Worm (Caenorhabditis elegans) whole organism, late embryonic: Measurements from ENCODE around the gene smc-5.
A peak's percentile ranks its signal among the peaks of the same experiment; 100 is the strongest.
"Not testable (repeated sequence)": the region's sequence is repeated elsewhere in the genome, so short reads cannot be mapped to it uniquely, and the experiment has no call there.

Experiments
- Y22D7AL.16 ChIP-seq: sonication (generic microtip); optimal IDR thresholded peaks from 2 replicates; lab custom pipeline; 2016; ENCODE audit warnings: missing genetic modification characterization, missing compliant biosample characterization
- ahr-1 ChIP-seq: sonication (generic microtip); optimal IDR thresholded peaks from 2 replicates; lab custom pipeline; 2016; ENCODE audit warnings: missing genetic modification characterization, missing compliant biosample characterization
- ceh-14 ChIP-seq: sonication (generic microtip); optimal IDR thresholded peaks from 2 replicates; lab custom pipeline; 2016; ENCODE audit warnings: missing genotype, missing genetic modification characterization, missing compliant biosample characterization
- ceh-18 ChIP-seq: sonication (generic microtip); optimal IDR thresholded peaks from 2 replicates; lab custom pipeline; 2016; ENCODE audit warnings: missing genetic modification characterization, missing compliant biosample characterization
- ceh-22 ChIP-seq: sonication (generic microtip); optimal IDR thresholded peaks from 2 replicates; lab custom pipeline; 2017; ENCODE audit warnings: missing biosample characterization, missing genetic modification characterization
- ceh-31 ChIP-seq: sonication (generic microtip); optimal IDR thresholded peaks from 2 replicates; lab custom pipeline; 2016; ENCODE audit warnings: missing genetic modification characterization, missing compliant biosample characterization
- ceh-45 ChIP-seq: fragments of 200-800 bp; sonication (Bioruptor generic); IDR thresholded peaks from 2 replicates; pipeline ENCODE4 v1.3.6; 2022; ENCODE audit warnings: missing genetic modification reagents, missing genetic modification characterization, missing compliant biosample characterization
- ceh-48 ChIP-seq: sonication (generic microtip); optimal IDR thresholded peaks from 2 replicates; lab custom pipeline; 2016; ENCODE audit warnings: missing genetic modification characterization, inconsistent platforms, missing compliant biosample characterization
- ceh-6 ChIP-seq: fragments of 200-800 bp; sonication (Bioruptor generic); optimal IDR thresholded peaks from 2 replicates; lab custom pipeline; 2018; ENCODE audit warnings: mild to moderate bottlenecking, missing genetic modification characterization, missing compliant biosample characterization
- ets-4 ChIP-seq: sonication (generic microtip); optimal IDR thresholded peaks from 2 replicates; lab custom pipeline; 2016; ENCODE audit warnings: missing genetic modification characterization, missing compliant biosample characterization
- gmeb-2 ChIP-seq: sonication (generic microtip); optimal IDR thresholded peaks from 2 replicates; lab custom pipeline; 2016; ENCODE audit warnings: missing genetic modification characterization, inconsistent platforms, missing compliant biosample characterization
- hlh-13 ChIP-seq: fragments of 200-800 bp; sonication (Bioruptor generic); optimal IDR thresholded peaks from 2 replicates; lab custom pipeline; 2018; ENCODE audit warnings: mild to moderate bottlenecking, missing genetic modification characterization, missing compliant biosample characterization
- hlh-30 ChIP-seq: sonication (generic microtip); optimal IDR thresholded peaks from 2 replicates; lab custom pipeline; 2017; ENCODE audit warnings: antibody characterized with exemption, missing genetic modification characterization, missing compliant biosample characterization; ENCODE audit not compliant: insufficient read depth
- hlh-8 ChIP-seq: sonication (generic microtip); optimal IDR thresholded peaks from 2 replicates; lab custom pipeline; 2016; ENCODE audit warnings: missing genotype, missing genetic modification characterization, missing compliant biosample characterization
- lin-11 ChIP-seq: fragments of 200-800 bp; sonication (Bioruptor generic); optimal IDR thresholded peaks from 2 replicates; lab custom pipeline; 2018; ENCODE audit warnings: mild to moderate bottlenecking, missing genetic modification characterization, missing compliant biosample characterization
- nfya-1 ChIP-seq: sonication (generic microtip); optimal IDR thresholded peaks from 2 replicates; lab custom pipeline; 2017; ENCODE audit warnings: missing genetic modification characterization, mild to moderate bottlenecking, missing compliant biosample characterization, antibody characterized with exemption, moderate library complexity
- nhr-11 ChIP-seq: fragments of 150-350 bp; optimal IDR thresholded peaks from 2 replicates; lab custom pipeline; 2014; ENCODE audit warnings: missing biosample characterization, missing genetic modification characterization
- nhr-232 ChIP-seq: sonication (generic microtip); optimal IDR thresholded peaks from 2 replicates; lab custom pipeline; 2016; ENCODE audit warnings: missing genetic modification characterization, missing compliant biosample characterization
- pag-3 ChIP-seq: sonication (generic microtip); optimal IDR thresholded peaks from 2 replicates; lab custom pipeline; 2016; ENCODE audit warnings: missing compliant biosample characterization, missing genetic modification characterization, borderline replicate concordance
- pat-9 ChIP-seq: fragments of 200-800 bp; sonication (Bioruptor generic); optimal IDR thresholded peaks from 2 replicates; lab custom pipeline; 2018; ENCODE audit warnings: mild to moderate bottlenecking, missing genetic modification characterization, moderate library complexity, missing compliant biosample characterization
- pax-1 ChIP-seq: fragments of 150-350 bp; optimal IDR thresholded peaks from 2 replicates; lab custom pipeline; 2014; ENCODE audit warnings: missing biosample characterization, missing genetic modification characterization
- ref-2 ChIP-seq: sonication (generic microtip); optimal IDR thresholded peaks from 2 replicates; lab custom pipeline; 2016; ENCODE audit warnings: missing genetic modification characterization, missing compliant biosample characterization
- rnt-1 ChIP-seq: sonication (generic microtip); optimal IDR thresholded peaks from 2 replicates; lab custom pipeline; 2016; ENCODE audit warnings: missing genetic modification characterization, missing compliant biosample characterization
- sdc-2 ChIP-seq: sonication (generic microtip); optimal IDR thresholded peaks from 2 replicates; lab custom pipeline; 2016; ENCODE audit warnings: missing genotype, missing genetic modification characterization, missing compliant biosample characterization
- sox-2 ChIP-seq: fragments of 200-800 bp; sonication (Bioruptor generic); IDR thresholded peaks from 2 replicates; pipeline ENCODE4 v1.3.6; 2022; ENCODE audit warnings: missing genetic modification reagents, missing genetic modification characterization, missing compliant biosample characterization
- syd-9 ChIP-seq: sonication (generic microtip); optimal IDR thresholded peaks from 2 replicates; lab custom pipeline; 2016; ENCODE audit warnings: mild to moderate bottlenecking, missing genetic modification characterization, moderate library complexity, missing compliant biosample characterization
- tbx-2 ChIP-seq: sonication (generic microtip); optimal IDR thresholded peaks from 2 replicates; lab custom pipeline; 2016; ENCODE audit warnings: missing genetic modification characterization, missing compliant biosample characterization
- unc-3 ChIP-seq, 2 experiments: fragments of 200-800 bp in 1 of 2; sonication (Bioruptor generic) in 1 of 2; sonication (generic microtip) in 1 of 2; conservative IDR thresholded peaks in 1 of 2; optimal IDR thresholded peaks in 1 of 2; 2 replicates each; pipeline versions ENCODE4 v1.3.6 to Lab custom; 2016 to 2022; ENCODE audit warnings: missing compliant biosample characterization in 2 of 2, missing genetic modification characterization in 2 of 2, missing genetic modification reagents in 1 of 2
- unc-55 ChIP-seq: sonication (generic microtip); optimal IDR thresholded peaks from 2 replicates; lab custom pipeline; 2017; ENCODE audit warnings: missing biosample characterization, missing genetic modification reagents, missing genetic modification characterization
- zip-5 ChIP-seq: sonication (generic microtip); optimal IDR thresholded peaks from 2 replicates; lab custom pipeline; 2016; ENCODE audit warnings: missing genetic modification characterization, missing compliant biosample characterization

smc-5 gene

DNA sequence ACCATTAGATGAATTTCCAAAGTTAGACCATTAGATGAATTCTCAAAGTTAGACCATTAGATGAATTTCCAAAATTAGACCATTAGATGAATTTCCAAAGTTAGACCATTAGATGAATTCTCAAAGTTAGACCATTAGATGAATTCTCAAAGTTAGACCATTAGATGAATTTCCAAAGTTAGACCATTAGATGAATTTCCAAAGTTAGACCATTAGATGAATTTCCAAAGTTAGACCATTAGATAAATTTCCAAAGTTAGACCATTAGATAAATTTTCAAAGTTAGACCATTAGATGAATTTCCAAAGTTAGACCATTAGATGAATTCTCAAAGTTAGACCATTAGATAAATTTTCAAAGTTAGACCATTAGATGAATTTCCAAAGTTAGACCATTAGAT, 35.5 kb downstream of the smc-5 start:
- TF ChIP-seq sox-2 (GFP tag; lab: Robert Waterston, UW) (peak; percentile 96), unc-3 (GFP tag; conservative IDR thresholded peaks at IDR 0.05; lab: Robert Waterston, UW) (peak; percentile 88), ceh-45 (GFP tag; lab: Robert Waterston, UW) (peak; percentile 92), hlh-13 (GFP tag; lab: Kevin White, UChicago) (peak; percentile 40)
- not testable (repeated sequence) for TF ChIP-seq unc-3 (tag; optimal IDR thresholded peaks at IDR 0.05; lab: Kevin White, UChicago)

DNA sequence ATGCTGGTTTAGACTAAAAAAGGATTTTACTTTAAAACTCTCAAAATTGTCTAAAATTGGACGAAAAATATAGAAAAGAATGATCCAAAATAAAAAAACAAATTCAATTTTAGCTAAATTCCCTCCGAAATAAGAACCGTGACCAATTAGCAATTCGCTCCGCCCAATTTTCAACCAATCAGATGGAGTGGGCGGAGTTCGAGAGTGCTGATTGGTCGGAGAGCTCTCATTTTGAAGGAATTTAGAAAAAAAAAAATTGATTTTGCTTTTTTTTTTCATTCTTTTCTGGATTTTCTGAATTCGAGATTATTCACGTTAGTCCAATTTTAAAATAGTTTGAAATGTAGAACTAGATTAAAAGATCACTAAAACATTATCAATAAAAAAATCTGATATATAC, 37.1 kb downstream of the smc-5 start:
- TF ChIP-seq nfya-1 (tag; lab: Kevin White, UChicago) (peak; percentile 77), lin-11 (tag; lab: Kevin White, UChicago) (no peak), ahr-1 (tag; lab: Kevin White, UChicago) (no peak), ets-4 (tag; lab: Kevin White, UChicago) (no peak), ceh-31 (tag; lab: Kevin White, UChicago) (no peak)

- no peak for TF ChIP-seq ref-2 (tag; lab: Kevin White, UChicago)
- no peak for TF ChIP-seq ceh-45 (GFP tag; lab: Robert Waterston, UW)
Measured at ce11 chrII:5099649-5100048, 37.7 kb downstream of the smc-5 start, which contains the start of gene C04G6.6. TSS of gene C04G6.6 (minus strand) at chrII:5099749.

DNA sequence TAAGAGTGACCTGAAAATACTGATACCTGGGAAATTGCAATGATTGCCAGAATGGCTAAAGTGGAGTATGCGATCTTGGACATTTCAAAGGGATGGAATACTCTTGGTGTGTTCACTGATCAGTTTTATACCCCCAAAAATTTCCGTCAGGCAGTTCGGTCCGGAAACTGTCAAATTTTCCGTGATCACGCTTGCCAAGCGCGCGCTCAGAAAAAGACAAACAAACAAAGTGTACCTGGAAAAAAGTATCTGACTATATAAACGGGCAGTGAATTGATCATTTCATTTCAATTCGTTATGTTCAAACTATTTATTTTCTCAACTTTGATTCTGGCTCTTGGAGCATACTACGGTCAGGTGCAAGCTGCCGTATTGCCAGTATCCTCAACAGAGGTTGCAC, 39.8 kb downstream of the smc-5 start, which contains the start of the genes idpb-3 and idpb-1:
Gene idpb-3 (minus strand): TSS at position 101 of the 400 bp plus-strand sequence.
Gene idpb-1 (plus strand): TSS at position 284 of the 400 bp plus-strand sequence.
- no peak for TF ChIP-seq unc-3 (GFP tag; conservative IDR thresholded peaks at IDR 0.05; lab: Robert Waterston, UW)
- no peak for TF ChIP-seq unc-3 (tag; optimal IDR thresholded peaks at IDR 0.05; lab: Kevin White, UChicago)
- TF ChIP-seq sox-2 (GFP tag; lab: Robert Waterston, UW): no peak
- TF ChIP-seq lin-11 (tag; lab: Kevin White, UChicago): no peak
- TF ChIP-seq ceh-45 (GFP tag; lab: Robert Waterston, UW): no peak
- no peak for TF ChIP-seq ceh-22
- no peak for TF ChIP-seq gmeb-2 (tag; lab: Kevin White, UChicago)
- no peak for TF ChIP-seq ceh-6 (GFP tag; lab: Kevin White, UChicago)
- TF ChIP-seq ceh-14 (tag; lab: Kevin White, UChicago): no peak
- no peak for TF ChIP-seq pax-1
- no peak for TF ChIP-seq tbx-2 (tag; lab: Kevin White, UChicago)
- TF ChIP-seq, all 69 proteins: peak for 0

- TF ChIP-seq ceh-18 (tag; lab: Kevin White, UChicago) (no peak), unc-55 (GFP tag; lab: Kevin White, UChicago) (no peak), ceh-31 (tag; lab: Kevin White, UChicago) (no peak), zip-5 (no peak), syd-9 (no peak), ahr-1 (tag; lab: Kevin White, UChicago) (no peak), ceh-14 (tag; lab: Kevin White, UChicago) (no peak), hlh-30 (tag; lab: Kevin White, UChicago) (no peak), ref-2 (tag; lab: Kevin White, UChicago) (no peak), sdc-2 (tag; lab: Kevin White, UChicago) (no peak), Y22D7AL.16 (tag; lab: Kevin White, UChicago) (no peak), nhr-11 (tag; lab: Kevin White, UChicago) (no peak), ceh-48 (tag; lab: Kevin White, UChicago) (no peak), ets-4 (tag; lab: Kevin White, UChicago) (no peak), pat-9 (no peak), nhr-232 (no peak), pag-3 (tag; lab: Kevin White, UChicago) (no peak), hlh-8 (tag; lab: Kevin White, UChicago) (no peak), rnt-1 (tag; lab: Kevin White, UChicago) (no peak)
- TF ChIP-seq, all 69 proteins: peak for 0
Measured at ce11 chrII:5103189-5103588, 41.3 kb downstream of the smc-5 start.
